Fruit fly (Drosophila melanogaster): Measurements from ENCODE around the gene Trm7-34.

Gene Trm7-34

DNA sequence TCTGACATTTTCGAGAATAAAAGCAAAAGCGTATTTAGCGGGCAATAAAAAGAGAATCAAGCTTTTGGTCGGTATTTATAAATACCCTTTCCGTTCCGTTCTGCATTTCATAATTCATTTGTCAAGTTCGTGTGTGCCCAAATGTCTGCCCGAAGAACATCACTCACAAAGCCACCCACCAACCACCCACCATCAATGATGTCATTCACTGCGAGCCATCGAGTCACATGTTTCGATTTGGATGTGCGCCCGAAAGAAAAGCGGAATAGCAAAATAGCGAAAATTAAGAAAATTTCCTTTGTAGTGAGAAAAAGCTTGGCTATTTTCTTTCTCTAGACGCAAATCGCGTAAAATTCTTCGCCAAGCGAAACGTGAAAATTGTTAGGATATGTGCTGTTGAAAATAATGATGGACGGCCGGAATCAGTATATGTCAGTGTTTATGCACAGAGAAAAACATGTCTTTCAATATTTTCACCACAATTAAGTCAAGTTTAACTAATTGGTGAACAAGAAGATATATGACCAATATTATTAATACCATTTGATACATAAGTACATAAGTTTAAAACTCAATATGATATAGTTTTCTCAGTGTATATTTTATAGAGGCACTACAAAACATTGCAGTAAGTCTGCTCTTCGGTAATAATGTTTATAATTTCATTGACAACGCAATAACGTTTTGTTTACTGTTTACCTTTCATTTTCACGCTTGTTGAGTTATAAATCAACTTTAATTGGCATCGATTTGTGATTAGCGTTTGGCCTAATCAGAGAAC, 17.6 kb upstream of the Trm7-34 start:
- peak; percentile 64 for TF ChIP-seq noc (tag; optimal IDR thresholded peaks at IDR 0.05)

DNA sequence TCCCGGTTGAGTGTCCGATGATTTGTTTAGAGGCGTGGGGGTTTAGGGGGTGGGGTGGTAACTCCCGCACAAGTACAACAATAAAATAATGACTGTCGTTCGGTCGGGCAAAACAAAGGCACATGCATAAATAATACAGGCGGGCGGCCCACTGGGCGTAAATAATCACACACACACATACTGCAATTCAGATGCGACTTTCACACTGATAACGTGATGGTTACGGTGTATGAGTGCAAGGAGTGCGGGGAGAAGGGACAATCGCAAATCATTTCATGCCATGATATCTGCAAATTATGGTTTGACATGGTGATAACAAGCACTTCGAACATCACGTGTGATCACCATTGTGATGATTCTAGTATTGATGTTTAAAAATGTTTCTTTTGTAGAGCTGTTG, 16.4 kb upstream of the Trm7-34 start:
- peak; percentile 71 for TF ChIP-seq noc (tag; optimal IDR thresholded peaks at IDR 0.05)

DNA sequence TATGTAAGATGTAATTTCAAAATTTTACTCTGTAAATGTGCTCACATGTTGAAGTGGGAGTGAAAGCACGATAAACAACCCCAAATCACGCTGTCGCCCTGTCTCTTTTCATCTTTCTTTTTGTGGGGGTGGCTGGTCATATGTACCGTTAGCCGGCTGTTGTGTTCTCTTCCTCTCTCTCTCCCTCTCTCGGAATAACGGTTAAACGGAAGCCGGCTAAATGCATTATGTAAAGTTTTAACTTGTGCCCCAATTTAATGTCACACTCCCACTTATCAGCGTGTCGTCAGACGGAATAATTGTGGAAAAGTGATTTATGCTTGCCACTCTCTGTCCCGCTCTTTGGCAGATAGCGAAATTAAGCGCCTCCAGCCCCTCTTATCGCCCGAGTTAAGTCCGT, 7.7 kb upstream of the Trm7-34 start:
- peak; percentile 71 for TF ChIP-seq noc (tag; optimal IDR thresholded peaks at IDR 0.05)

DNA sequence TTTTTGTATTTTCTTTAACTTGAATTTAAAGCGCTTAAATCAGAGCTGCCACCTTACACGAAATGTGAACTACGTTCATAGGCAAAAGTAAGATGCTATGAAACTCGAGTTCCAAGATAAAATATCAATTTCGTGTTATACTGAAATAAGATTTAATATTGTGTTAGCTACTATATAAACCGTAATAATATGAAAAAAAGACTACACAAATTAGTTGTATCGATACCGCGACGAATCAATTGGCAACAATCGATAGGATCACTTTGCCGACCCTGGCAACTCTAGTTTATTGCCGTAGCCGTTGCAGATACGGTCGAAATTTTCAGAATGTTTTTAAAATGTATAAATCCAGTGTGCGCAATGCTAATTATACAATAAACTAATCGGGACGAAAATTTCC, 6.8 kb upstream of the Trm7-34 start, which contains the start of gene SNF4Agamma:
SNF4Agamma (plus strand) TSS at position 282 of the 400 bp plus-strand sequence.
- no peak for TF ChIP-seq noc (tag; optimal IDR thresholded peaks at IDR 0.05)

DNA sequence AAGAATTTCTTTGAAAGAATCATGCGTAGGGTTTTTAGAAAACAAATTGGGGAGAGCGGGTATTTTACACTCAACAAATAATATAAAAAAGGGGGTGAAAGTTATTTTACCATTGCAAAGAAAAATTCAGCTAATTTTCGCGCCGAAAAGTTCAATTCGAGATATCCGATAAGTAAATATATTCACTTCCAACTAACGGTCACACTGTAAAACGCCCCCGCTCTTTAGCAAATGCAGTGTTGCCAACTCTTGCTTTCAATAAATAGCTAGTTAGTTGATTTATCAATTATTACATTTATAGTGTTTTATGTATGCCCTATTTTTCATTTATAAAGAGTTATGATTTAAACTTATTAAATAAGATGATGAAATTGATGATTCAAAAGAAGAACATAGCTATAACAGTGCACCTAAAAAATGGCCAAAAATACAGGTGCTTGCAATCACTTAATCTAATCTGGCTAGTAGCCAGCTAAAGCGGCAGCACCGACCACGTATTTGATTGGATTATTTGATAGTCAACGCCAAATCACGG, 4.6 kb upstream of the Trm7-34 start, which contains the start of gene meigo:
meigo (plus strand) TSS at position 51 of the 535 bp plus-strand sequence.
- TF ChIP-seq noc (tag; optimal IDR thresholded peaks at IDR 0.05): no peak

DNA sequence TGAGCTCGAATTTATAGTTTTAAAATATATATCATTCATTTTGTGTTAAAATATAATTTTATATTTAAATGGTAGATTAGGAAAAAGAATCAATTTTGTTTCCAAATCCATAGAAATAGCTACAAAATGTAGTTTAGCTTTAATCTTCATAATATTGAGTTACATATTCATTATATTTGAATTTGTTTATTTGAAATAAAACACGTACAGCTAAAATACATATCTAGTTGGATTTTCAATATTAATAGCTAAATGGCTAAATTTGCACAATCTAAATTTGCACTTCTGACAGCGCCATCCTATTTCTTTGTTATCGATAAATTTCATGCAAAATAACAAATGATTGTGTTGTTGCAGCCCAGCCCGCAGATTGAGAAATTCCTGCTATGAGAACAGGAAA, 270 bp upstream of the Trm7-34 start, which contains the start of gene Usp8:
Usp8 (plus strand) TSS at position 312 of the 400 bp plus-strand sequence.
- no peak for TF ChIP-seq noc (tag; optimal IDR thresholded peaks at IDR 0.05)

DNA sequence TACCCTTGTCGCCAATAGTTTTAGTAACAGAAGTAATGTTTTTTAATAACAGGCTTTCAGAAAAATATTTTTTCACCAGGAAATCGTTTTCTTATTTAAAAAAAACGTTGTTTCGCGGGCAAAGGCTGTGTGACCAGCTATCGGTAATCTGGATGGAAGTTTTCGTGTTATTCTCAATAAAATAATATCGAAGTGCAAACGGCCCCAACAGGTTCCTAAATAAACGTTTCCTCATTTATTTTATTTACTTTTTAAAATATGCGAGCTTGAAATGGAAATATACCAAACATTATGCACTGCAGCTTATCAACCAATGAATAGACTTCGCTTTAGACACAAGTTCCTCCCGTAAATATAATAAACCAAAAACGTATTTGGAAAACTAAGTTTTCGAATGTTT, 3.6 kb downstream of the Trm7-34 start, which contains the start of gene Ice2:
Ice2 (plus strand) TSS at position 167 of the 400 bp plus-strand sequence.
- no peak for TF ChIP-seq noc (tag; optimal IDR thresholded peaks at IDR 0.05)

DNA sequence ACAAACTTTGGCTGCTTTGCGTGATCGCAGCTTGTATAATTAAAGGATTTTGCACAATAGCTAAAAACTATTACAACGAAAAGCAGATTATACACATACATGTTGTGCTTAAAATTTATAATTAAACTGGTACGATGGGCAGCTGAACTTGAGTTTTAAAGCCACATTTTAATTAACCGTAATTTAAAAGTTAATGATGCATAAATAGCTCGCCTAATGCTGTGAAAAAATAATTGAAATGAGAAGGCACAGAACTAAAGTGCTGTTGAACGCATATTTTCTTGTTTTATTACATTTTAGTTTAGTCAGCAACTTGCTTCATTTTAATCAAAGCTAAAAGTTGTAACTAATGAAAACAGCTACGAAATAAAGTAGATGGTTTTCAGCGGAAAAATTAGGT, 4.1 kb downstream of the Trm7-34 start, which contains the start of gene Obp93a:
Obp93a (minus strand) TSS at position 101 of the 400 bp plus-strand sequence.
- no peak for TF ChIP-seq noc (tag; optimal IDR thresholded peaks at IDR 0.05)

DNA sequence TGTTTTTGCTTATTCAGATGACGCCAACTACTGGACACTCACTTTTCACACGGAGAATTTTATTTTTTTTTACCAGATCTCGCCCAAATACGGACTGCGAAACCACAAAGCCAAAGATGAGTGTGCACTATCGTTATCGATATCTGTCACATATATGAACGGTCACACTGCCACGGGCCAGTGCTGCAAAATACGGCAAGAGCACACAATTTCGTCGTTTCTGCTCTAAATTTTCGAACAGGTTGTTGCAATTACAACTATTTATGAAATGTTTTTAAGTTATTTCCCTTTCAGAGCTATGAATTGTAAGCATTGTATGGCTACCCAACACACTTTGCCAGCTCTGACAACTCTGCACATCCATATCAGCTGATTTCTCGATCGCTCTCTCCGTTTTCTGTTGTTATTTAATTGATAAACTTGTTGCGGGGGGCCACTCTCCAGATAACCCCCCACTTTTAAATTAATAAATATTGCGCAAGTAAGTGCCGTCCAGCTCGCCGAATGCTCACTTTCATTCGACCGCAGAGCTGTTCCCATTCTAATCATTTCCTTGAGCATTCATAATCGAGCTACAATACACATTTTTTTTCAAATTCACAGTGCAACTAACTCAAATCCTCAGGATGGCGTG, 6.2 kb downstream of the Trm7-34 start, which contains the start of the genes slmb and CG5793:
slmb (minus strand) TSS at position 134 of the 634 bp plus-strand sequence.
CG5793 (plus strand) TSS at position 222 of the 634 bp plus-strand sequence.
- peak; percentile 63 for TF ChIP-seq noc (tag; optimal IDR thresholded peaks at IDR 0.05)

DNA sequence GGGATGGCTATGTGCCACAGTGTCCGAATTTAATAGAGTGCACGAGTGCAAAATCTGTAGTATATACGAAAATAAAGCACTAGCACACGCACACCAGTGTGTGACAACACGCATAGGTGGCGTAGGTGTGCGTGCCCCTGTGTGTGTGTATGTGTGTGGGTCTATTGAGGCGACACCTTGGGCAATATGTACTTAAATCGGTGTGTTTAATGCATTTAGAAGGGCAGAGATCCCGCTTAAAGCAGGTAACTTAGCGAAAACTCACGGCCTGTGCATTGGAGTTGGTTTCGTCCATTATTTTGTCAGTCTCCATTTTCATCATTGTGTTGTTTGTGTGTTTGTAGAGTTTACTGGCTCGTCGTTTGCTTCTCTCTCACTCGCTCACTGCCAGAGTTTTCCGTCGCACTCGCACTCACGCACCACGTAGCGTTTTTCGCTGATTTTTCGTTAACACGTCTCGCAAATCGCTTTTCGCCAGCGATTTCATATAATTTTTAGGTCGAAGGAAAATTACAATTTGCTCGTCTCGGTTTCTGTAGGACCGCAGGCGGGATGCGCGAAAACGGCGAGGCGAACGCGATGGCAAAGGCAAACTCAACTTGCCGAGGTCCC, 6.9 kb downstream of the Trm7-34 start:
- no peak for TF ChIP-seq noc (tag; optimal IDR thresholded peaks at IDR 0.05)

DNA sequence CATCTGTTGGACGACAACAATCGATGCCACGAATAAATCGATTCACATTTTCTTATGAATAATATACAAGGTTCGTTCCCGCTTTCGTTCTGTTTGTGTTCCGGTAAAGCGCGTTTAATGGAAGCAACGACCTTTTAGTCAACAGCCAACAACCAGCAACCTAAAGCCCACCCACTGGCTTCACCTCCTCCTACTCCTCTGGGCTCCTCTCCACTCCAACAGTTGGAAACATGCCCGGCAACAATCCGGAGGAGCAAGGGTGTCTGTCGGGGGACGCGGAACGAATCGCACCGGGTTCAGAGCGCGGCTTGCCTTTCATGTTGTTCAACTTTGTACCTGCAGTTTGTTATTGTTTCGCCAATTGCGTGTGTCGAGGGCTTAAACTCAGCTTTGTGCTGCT, 9.5 kb downstream of the Trm7-34 start:
- TF ChIP-seq noc (tag; optimal IDR thresholded peaks at IDR 0.05): no peak

DNA sequence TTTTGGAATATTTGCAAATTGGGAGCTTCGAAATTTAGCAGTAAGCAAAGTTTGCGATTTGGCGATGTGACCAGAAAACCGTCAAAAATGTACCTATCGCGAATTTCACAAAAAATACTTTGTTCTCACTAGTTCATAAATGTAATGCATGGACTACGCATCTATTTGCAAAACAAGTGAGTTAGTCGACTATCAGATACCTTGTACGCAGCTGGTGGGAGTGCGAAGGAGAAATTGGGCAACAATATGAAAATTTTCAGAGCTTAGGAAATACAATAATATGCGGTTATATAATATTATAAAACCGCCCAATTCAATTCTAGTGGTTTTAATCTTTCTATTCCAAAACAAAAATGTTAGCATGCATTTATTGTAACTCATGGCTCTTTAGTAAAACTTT, 14.9 kb downstream of the Trm7-34 start, which contains the start of gene Bdbt:
Bdbt (minus strand) TSS at position 73 of the 400 bp plus-strand sequence.
- TF ChIP-seq noc (tag; optimal IDR thresholded peaks at IDR 0.05): no peak

DNA sequence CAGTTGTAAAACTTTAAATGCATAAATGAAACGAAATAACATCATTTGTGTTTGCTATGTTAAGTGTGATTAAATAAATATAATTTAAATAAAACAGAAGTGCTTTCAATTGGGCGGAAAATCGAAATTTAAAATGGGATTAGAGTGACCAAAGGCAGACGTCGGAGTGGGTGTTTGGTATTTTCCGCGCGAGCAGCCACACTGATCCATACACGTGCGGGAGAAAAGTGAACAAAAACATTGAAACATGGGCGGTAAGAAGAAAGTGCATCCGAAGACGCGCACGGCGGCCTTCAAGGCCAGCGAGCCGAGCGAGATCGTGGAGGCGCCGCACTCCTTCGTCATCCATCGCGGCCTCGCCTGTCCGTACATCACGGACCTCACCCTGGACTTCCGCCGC, 17.6 kb downstream of the Trm7-34 start, which contains the start of gene ppan:
ppan (plus strand) TSS at position 198 of the 400 bp plus-strand sequence.
- TF ChIP-seq noc (tag; optimal IDR thresholded peaks at IDR 0.05): no peak

DNA sequence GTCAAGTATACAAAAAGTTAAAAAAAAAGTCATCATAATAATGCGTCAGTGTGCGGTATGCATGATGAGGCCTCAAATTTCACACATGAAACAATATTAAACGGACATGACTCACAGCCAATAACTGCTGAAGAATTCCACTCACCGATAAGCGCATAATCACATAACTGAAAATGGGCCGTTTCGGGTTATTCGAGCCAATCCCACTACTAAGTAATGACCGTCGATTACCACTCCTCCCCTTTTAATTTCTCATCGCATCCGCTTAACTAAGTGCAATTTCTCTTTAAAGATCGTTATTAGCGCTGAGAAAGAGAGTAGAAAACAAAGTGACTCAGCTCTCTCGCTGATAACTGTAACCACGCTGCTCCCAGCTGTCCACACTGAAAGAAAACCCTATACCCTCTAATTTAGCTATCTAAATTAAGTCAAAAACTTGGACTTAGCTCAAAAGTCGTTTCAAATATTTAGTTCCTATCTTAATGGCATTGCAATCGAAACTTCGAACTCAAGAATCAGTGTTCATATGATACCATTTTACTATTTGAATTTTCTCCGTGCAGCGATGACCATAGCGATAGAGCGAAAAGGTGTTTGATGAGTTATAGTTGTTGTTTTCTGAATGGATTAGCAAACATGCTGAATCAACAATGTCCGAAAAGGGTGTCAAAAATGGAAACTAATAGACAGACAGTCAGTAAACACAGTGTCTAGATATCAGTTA, 20.8 kb downstream of the Trm7-34 start:
- peak; percentile 82 for TF ChIP-seq noc (tag; optimal IDR thresholded peaks at IDR 0.05)
